Worm (Caenorhabditis elegans) whole organism, L1 larva: Measurements from ENCODE around the gene F45D3.1.

Experiments
- ceh-88 ChIP-seq: fragments of 200-800 bp; sonication (Bioruptor generic); IDR thresholded peaks from 2 replicates; pipeline ENCODE4 v1.3.6; 2022; ENCODE audit warnings: missing genetic modification characterization, missing compliant biosample characterization
- dsc-1 ChIP-seq: sonication (generic microtip); optimal IDR thresholded peaks from 2 replicates; lab custom pipeline; 2016; ENCODE audit warnings: mild to moderate bottlenecking, missing genetic modification characterization, missing compliant biosample characterization
- nhr-76 ChIP-seq: sonication (generic microtip); optimal IDR thresholded peaks from 2 replicates; lab custom pipeline; 2017; ENCODE audit warnings: missing biosample characterization, missing genetic modification characterization
- nhr-77 ChIP-seq: fragments of 150-350 bp; optimal IDR thresholded peaks from 2 replicates; lab custom pipeline; 2014; ENCODE audit warnings: missing biosample characterization, missing genetic modification characterization
- pag-3 ChIP-seq: sonication (generic microtip); optimal IDR thresholded peaks from 2 replicates; lab custom pipeline; 2017; ENCODE audit warnings: missing genetic modification characterization, mild to moderate bottlenecking, missing compliant biosample characterization, antibody characterized with exemption, borderline replicate concordance; ENCODE audit not compliant: insufficient read depth
- pqm-1 ChIP-seq: sonication (generic microtip); optimal IDR thresholded peaks from 3 replicates; lab custom pipeline; 2017; ENCODE audit warnings: missing biosample characterization, missing genetic modification characterization
- snpc-4 ChIP-seq: fragments of 150-350 bp; optimal IDR thresholded peaks from 2 replicates; lab custom pipeline; 2014; ENCODE audit warnings: missing biosample characterization, missing genetic modification characterization
- unc-130 ChIP-seq: fragments of 150-350 bp; optimal IDR thresholded peaks from 2 replicates; lab custom pipeline; 2017; ENCODE audit warnings: missing biosample characterization, missing genetic modification characterization, inconsistent platforms
- ztf-11 ChIP-seq, 2 experiments: sonication (generic microtip); optimal IDR thresholded peaks; 2 replicates each; lab custom pipeline; 2016 to 2017; ENCODE audit warnings: missing genetic modification characterization in 2 of 2, missing biosample characterization in 1 of 2, missing compliant biosample characterization in 1 of 2

DNA sequence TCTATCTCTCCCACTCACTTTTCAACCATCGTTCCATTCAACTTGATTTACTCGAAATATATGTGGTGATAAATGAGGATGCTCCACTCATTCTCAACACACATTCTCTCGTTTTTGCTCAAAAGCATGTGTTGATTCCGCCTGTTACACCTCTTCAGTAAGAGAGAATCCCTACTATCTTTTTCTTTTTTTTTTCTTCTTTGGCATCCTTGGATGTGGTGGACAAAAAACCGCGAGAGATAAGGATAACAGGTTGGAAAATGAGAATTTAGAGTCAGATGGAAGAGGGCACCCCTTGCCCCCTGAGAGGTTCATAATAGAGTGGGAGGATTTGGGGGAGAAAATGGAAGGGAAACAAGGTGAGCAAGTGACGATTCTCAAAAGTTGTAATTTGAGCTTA lies 47.9 kb upstream of the F45D3.1 start:
- no peak for TF ChIP-seq nhr-77 (tag; lab: Kevin White, UChicago)
- no peak for TF ChIP-seq unc-130 (tag; lab: Kevin White, UChicago)
- peak; percentile 95 for TF ChIP-seq pag-3 (tag; lab: Kevin White, UChicago)
- TF ChIP-seq nhr-76, result no peak
- TF ChIP-seq snpc-4 (tag; lab: Kevin White, UChicago), result no peak
- no peak for TF ChIP-seq ceh-88 (GFP tag; lab: Robert Waterston, UW)
- no peak for TF ChIP-seq ztf-11 (tag; optimal IDR thresholded peaks at IDR 0.05; lab: Kevin White, UChicago)
- TF ChIP-seq pqm-1 (tag; lab: Kevin White, UChicago), result no peak
- TF ChIP-seq dsc-1 (tag; lab: Kevin White, UChicago), result no peak
